Worm (Caenorhabditis elegans) whole organism, L1 larva: ENCODE results near the gene W08A12.3.
A peak's percentile ranks its signal among the peaks of the same experiment; 100 is the strongest.

Source experiments
- ama-1 ChIP-seq: fragments of 150-350 bp; optimal IDR thresholded peaks from 2 replicates; lab custom pipeline; 2014
- dsc-1 ChIP-seq: sonication (generic microtip); optimal IDR thresholded peaks from 2 replicates; lab custom pipeline; 2016; ENCODE audit warnings: mild to moderate bottlenecking, missing genetic modification characterization, missing compliant biosample characterization
- efl-1 ChIP-seq, 4 experiments: fragments of 150-350 bp; optimal IDR thresholded peaks in 3 of 4; peaks in 1 of 4; 1 replicate in 1 of 4; 2 replicates in 3 of 4; lab custom pipeline; 2014; ENCODE audit warnings: missing biosample characterization in 2 of 4, missing genetic modification characterization in 2 of 4, missing genetic modification reagents in 2 of 4
- fkh-10 ChIP-seq: sonication (generic microtip); optimal IDR thresholded peaks from 2 replicates; lab custom pipeline; 2017; ENCODE audit warnings: missing biosample characterization, missing genetic modification reagents, missing genetic modification characterization
- fkh-8 ChIP-seq: sonication (generic microtip); optimal IDR thresholded peaks from 2 replicates; lab custom pipeline; 2016; ENCODE audit warnings: mild to moderate bottlenecking, missing genetic modification characterization, missing compliant biosample characterization
- hpl-2 ChIP-seq: fragments of 150-350 bp; optimal IDR thresholded peaks from 2 replicates; lab custom pipeline; 2014; ENCODE audit warnings: missing biosample characterization, missing genetic modification reagents, missing genetic modification characterization
- jun-1 ChIP-seq: fragments of 150-350 bp; optimal IDR thresholded peaks from 2 replicates; lab custom pipeline; 2014; ENCODE audit warnings: missing biosample characterization, missing genetic modification reagents, missing genetic modification characterization
- lin-14 ChIP-seq: fragments of 200-800 bp; sonication (Bioruptor generic); optimal IDR thresholded peaks from 2 replicates; lab custom pipeline; 2018; ENCODE audit warnings: mild to moderate bottlenecking, missing genetic modification characterization, moderate library complexity, missing compliant biosample characterization
- nhr-47 ChIP-seq: sonication (generic microtip); optimal IDR thresholded peaks from 2 replicates; lab custom pipeline; 2016; ENCODE audit warnings: mild to moderate bottlenecking, missing genetic modification characterization, moderate library complexity, missing compliant biosample characterization
- nhr-71 ChIP-seq: sonication (generic microtip); optimal IDR thresholded peaks from 2 replicates; lab custom pipeline; 2016; ENCODE audit warnings: mild to moderate bottlenecking, missing genetic modification characterization, moderate library complexity, missing compliant biosample characterization
- nhr-76 ChIP-seq: sonication (generic microtip); optimal IDR thresholded peaks from 2 replicates; lab custom pipeline; 2017; ENCODE audit warnings: missing biosample characterization, missing genetic modification characterization
- nhr-84 ChIP-seq: sonication (generic microtip); optimal IDR thresholded peaks from 2 replicates; lab custom pipeline; 2017; ENCODE audit warnings: missing biosample characterization, missing genetic modification characterization
- nhr-85 ChIP-seq: sonication (generic microtip); peaks from one replicate; lab custom pipeline; 2016; ENCODE audit warnings: missing genetic modification characterization, inconsistent platforms, missing compliant biosample characterization
- sox-4 ChIP-seq: sonication (generic microtip); optimal IDR thresholded peaks from 2 replicates; lab custom pipeline; 2016; ENCODE audit warnings: missing genetic modification characterization, missing compliant biosample characterization
- xbp-1 ChIP-seq: sonication (generic microtip); optimal IDR thresholded peaks from 2 replicates; lab custom pipeline; 2016; ENCODE audit warnings: missing genetic modification characterization, missing compliant biosample characterization
- ztf-11 ChIP-seq, 2 experiments: sonication (generic microtip); optimal IDR thresholded peaks; 2 replicates each; lab custom pipeline; 2016 to 2017; ENCODE audit warnings: missing genetic modification characterization in 2 of 2, missing biosample characterization in 1 of 2, missing compliant biosample characterization in 1 of 2

Gene W08A12.3

ce11 chrV:3718507-3718906 is 35.9 kb downstream of the W08A12.3 start:
- TF ChIP-seq sox-4 (peak; percentile 25), nhr-85 (peak; percentile 17), dsc-1 (tag; lab: Kevin White, UChicago) (peak; percentile 66), hpl-2 (GFP tag; lab: Kevin White, UChicago) (no peak), fkh-8 (peak; percentile 64), nhr-47 (tag; lab: Kevin White, UChicago) (peak; percentile 51), nhr-71 (peak; percentile 29), nhr-76 (tag; lab: Kevin White, UChicago) (no peak)
- TF ChIP-seq, all 84 proteins: peak for 6

- TF ChIP-seq sox-4 (no peak), efl-1 (optimal IDR thresholded peaks at IDR 0.05; lab: Kevin White, UChicago) (no peak), efl-1 (GFP tag; optimal IDR thresholded peaks at IDR 0.05 in 1 of 2; lab: Kevin White, UChicago) (no peak), ztf-11 (tag; optimal IDR thresholded peaks at IDR 0.05; lab: Kevin White, UChicago) (no peak), lin-14 (GFP tag; lab: Kevin White, UChicago) (no peak), nhr-85 (no peak), nhr-71 (no peak), nhr-84 (tag; lab: Kevin White, UChicago) (no peak), xbp-1 (no peak), fkh-10 (GFP tag; lab: Kevin White, UChicago) (no peak), jun-1 (no peak), ama-1 (no peak)
Observed at ce11 chrV:3724772-3725171, 42.1 kb downstream of the W08A12.3 start, which contains the start of gene str-30. Gene str-30 (plus strand): TSS chrV:3725072.
